Fruit fly (Drosophila melanogaster) whole organism, embryonic: ENCODE measurements around the gene Ttc26.
A peak's percentile ranks its signal among the peaks of the same experiment; 100 is the strongest.

Experiments
- Antp ChIP-seq: fragments of 200-800 bp; sonication (Bioruptor generic); optimal IDR thresholded peaks from 3 replicates; lab custom pipeline; 2016; ENCODE audit warnings: missing biosample characterization, missing genetic modification characterization
- B-H1 ChIP-seq: fragments of 200-800 bp; sonication (Bioruptor generic); IDR thresholded peaks from 3 replicates; pipeline ENCODE4 v1.3.6; 2022; ENCODE audit warnings: missing biosample characterization, missing genetic modification characterization
- BEAF-32 ChIP-seq: fragments of 200-800 bp; sonication (Bioruptor generic); optimal IDR thresholded peaks from 3 replicates; lab custom pipeline; 2017; ENCODE audit warnings: missing biosample characterization, missing genetic modification characterization, mild to moderate bottlenecking, moderate library complexity, missing genetic modification reagents
- CG10267 ChIP-seq: fragments of 200-800 bp; sonication (Bioruptor generic); optimal IDR thresholded peaks from 2 replicates; lab custom pipeline; 2018; ENCODE audit warnings: missing biosample characterization, mild to moderate bottlenecking, missing genetic modification characterization, moderate library complexity
- CG15696 ChIP-seq: fragments of 200-800 bp; sonication (Bioruptor generic); optimal IDR thresholded peaks from 2 replicates; lab custom pipeline; 2019; ENCODE audit warnings: missing biosample characterization, mild to moderate bottlenecking, missing genetic modification characterization, moderate library complexity
- CG16813 ChIP-seq: fragments of 200-800 bp; sonication (Bioruptor generic); IDR thresholded peaks from 3 replicates; pipeline ENCODE4 v1.3.6; 2022; ENCODE audit warnings: missing biosample characterization, missing genetic modification characterization; ENCODE audit not compliant: partially characterized antibody
- CG16863 ChIP-seq: fragments of 200-800 bp; sonication (Bioruptor generic); optimal IDR thresholded peaks from 3 replicates; lab custom pipeline; 2016; ENCODE audit warnings: missing biosample characterization, missing genetic modification characterization
- CG17802 ChIP-seq: fragments of 200-800 bp; sonication (Bioruptor generic); optimal IDR thresholded peaks from 2 replicates; lab custom pipeline; 2018; ENCODE audit warnings: missing biosample characterization, mild to moderate bottlenecking, missing genetic modification characterization, moderate library complexity
- CG18619 ChIP-seq: fragments of 200-800 bp; sonication (Bioruptor generic); optimal IDR thresholded peaks from 3 replicates; lab custom pipeline; 2017; ENCODE audit warnings: missing biosample characterization, mild to moderate bottlenecking, missing genetic modification characterization
- CG3163 ChIP-seq: fragments of 200-800 bp; sonication (Bioruptor generic); optimal IDR thresholded peaks from 3 replicates; lab custom pipeline; 2016; ENCODE audit warnings: missing biosample characterization, missing genetic modification characterization
- CG4617 ChIP-seq: fragments of 200-800 bp; sonication (Bioruptor generic); optimal IDR thresholded peaks from 3 replicates; lab custom pipeline; 2016; ENCODE audit warnings: missing biosample characterization, missing genetic modification characterization, borderline replicate concordance
- CG4854 ChIP-seq: fragments of 200-800 bp; sonication (Bioruptor generic); optimal IDR thresholded peaks from 2 replicates; lab custom pipeline; 2016; ENCODE audit warnings: missing biosample characterization, missing genetic modification characterization, inconsistent platforms
- CG5180 ChIP-seq: fragments of 200-800 bp; sonication (Bioruptor generic); optimal IDR thresholded peaks from 3 replicates; lab custom pipeline; 2017; ENCODE audit warnings: missing biosample characterization, missing genetic modification characterization, mild to moderate bottlenecking, moderate library complexity, missing genetic modification reagents
- CG5245 ChIP-seq: fragments of 200-800 bp; sonication (Bioruptor generic); optimal IDR thresholded peaks from 3 replicates; lab custom pipeline; 2016; ENCODE audit warnings: missing biosample characterization, missing genetic modification characterization
- CG7357 ChIP-seq: fragments of 200-800 bp; sonication (Bioruptor generic); IDR thresholded peaks from 3 replicates; pipeline ENCODE4 v1.3.6; 2022; ENCODE audit warnings: missing biosample characterization, missing genetic modification characterization
- CG9876 ChIP-seq: fragments of 200-800 bp; sonication (Bioruptor generic); optimal IDR thresholded peaks from 2 replicates; lab custom pipeline; 2016; ENCODE audit warnings: missing biosample characterization, missing genetic modification characterization
- D ChIP-seq, 2 experiments: fragments of 200-800 bp in 1 of 2; fragments of >200 bp in 1 of 2; sonication (Bioruptor generic) in 1 of 2; optimal IDR thresholded peaks; 2 replicates in 1 of 2; 3 replicates in 1 of 2; lab custom pipeline; 2017; ENCODE audit warnings: mild to moderate bottlenecking in 1 of 2, missing biosample characterization in 1 of 2, missing genetic modification characterization in 1 of 2, missing genetic modification reagents in 1 of 2
- Deaf1 ChIP-seq: fragments of 200-800 bp; optimal IDR thresholded peaks from 3 replicates; lab custom pipeline; 2019; ENCODE audit warnings: missing biosample characterization, mild to moderate bottlenecking, missing genetic modification characterization, moderate library complexity
- Dp ChIP-seq: fragments of 200-800 bp; sonication (Bioruptor generic); optimal IDR thresholded peaks from 2 replicates; lab custom pipeline; 2018; ENCODE audit warnings: missing biosample characterization, mild to moderate bottlenecking, missing genetic modification characterization, moderate library complexity
- E2f2 ChIP-seq: fragments of 200-800 bp; sonication (Bioruptor generic); IDR thresholded peaks from 2 replicates; pipeline ENCODE4 v1.3.6; 2022; ENCODE audit warnings: missing biosample characterization, missing genetic modification characterization
- Fer2 ChIP-seq: fragments of 200-800 bp; sonication (Bioruptor generic); optimal IDR thresholded peaks from 2 replicates; lab custom pipeline; 2018; ENCODE audit warnings: missing biosample characterization, mild to moderate bottlenecking, missing genetic modification characterization, moderate library complexity
- Hand ChIP-seq: fragments of 200-800 bp; sonication (Bioruptor generic); optimal IDR thresholded peaks from 2 replicates; lab custom pipeline; 2017; ENCODE audit warnings: mild to moderate bottlenecking, missing biosample characterization, missing genetic modification reagents, missing genetic modification characterization
- MESR4 ChIP-seq: fragments of 200-800 bp; sonication (Bioruptor generic); optimal IDR thresholded peaks from 2 replicates; lab custom pipeline; 2018; ENCODE audit warnings: missing biosample characterization, mild to moderate bottlenecking, missing genetic modification characterization, moderate library complexity
- NC2β ChIP-seq: fragments of 200-800 bp; sonication (Bioruptor generic); optimal IDR thresholded peaks from 2 replicates; lab custom pipeline; 2016; ENCODE audit warnings: missing biosample characterization, missing genetic modification characterization
- Neu2 ChIP-seq: fragments of 200-800 bp; sonication (Bioruptor generic); optimal IDR thresholded peaks from 3 replicates; lab custom pipeline; 2016; ENCODE audit warnings: missing biosample characterization, missing genetic modification characterization, borderline replicate concordance
- Nf-YB ChIP-seq: fragments of 200-800 bp; sonication (Bioruptor generic); optimal IDR thresholded peaks from 3 replicates; lab custom pipeline; 2019; ENCODE audit warnings: missing biosample characterization, mild to moderate bottlenecking, missing genetic modification characterization, moderate library complexity
- Sox102F ChIP-seq: fragments of 200-800 bp; sonication (Bioruptor generic); optimal IDR thresholded peaks from 2 replicates; lab custom pipeline; 2018; ENCODE audit warnings: missing biosample characterization, mild to moderate bottlenecking, missing genetic modification characterization, moderate library complexity
- TFAM ChIP-seq: fragments of 200-800 bp; sonication (Bioruptor generic); optimal IDR thresholded peaks from 2 replicates; lab custom pipeline; 2017; ENCODE audit warnings: missing biosample characterization, missing genetic modification characterization, inconsistent platforms
- bbx ChIP-seq: fragments of 200-800 bp; sonication (Bioruptor generic); IDR thresholded peaks from 2 replicates; pipeline ENCODE4 v1.3.6; 2022; ENCODE audit warnings: missing biosample characterization, missing genetic modification characterization; ENCODE audit not compliant: partially characterized antibody
- btn ChIP-seq: fragments of 200-800 bp; sonication (Bioruptor generic); optimal IDR thresholded peaks from 2 replicates; lab custom pipeline; 2016; ENCODE audit warnings: missing biosample characterization, missing genetic modification characterization
- chinmo ChIP-seq: fragments of 200-800 bp; sonication (Bioruptor generic); IDR thresholded peaks from 4 replicates; pipeline ENCODE4 v1.3.6; 2022; ENCODE audit warnings: missing biosample characterization, missing genetic modification characterization; ENCODE audit not compliant: partially characterized antibody
- emc ChIP-seq: fragments of 200-800 bp; sonication (Bioruptor generic); optimal IDR thresholded peaks from 2 replicates; lab custom pipeline; 2016; ENCODE audit warnings: missing biosample characterization, missing genetic modification characterization
- gem ChIP-seq: fragments of 200-800 bp; sonication (Bioruptor generic); optimal IDR thresholded peaks from 2 replicates; lab custom pipeline; 2019; ENCODE audit warnings: missing biosample characterization, mild to moderate bottlenecking, missing genetic modification characterization, moderate library complexity
- knrl ChIP-seq: fragments of 200-800 bp; sonication (Bioruptor generic); IDR thresholded peaks from 3 replicates; pipeline ENCODE4 v1.3.6; 2022; ENCODE audit warnings: missing biosample characterization, missing genetic modification characterization; ENCODE audit not compliant: partially characterized antibody
- lola ChIP-seq, 3 experiments: fragments of >200 bp in 2 of 3; fragments of 200-800 bp in 1 of 3; sonication (Bioruptor generic) in 1 of 3; optimal IDR thresholded peaks; 2 replicates each; lab custom pipeline; 2017 to 2019; ENCODE audit warnings: missing biosample characterization in 3 of 3, missing genetic modification characterization in 3 of 3, mild to moderate bottlenecking in 1 of 3, moderate library complexity in 1 of 3
- otp ChIP-seq: fragments of 200-800 bp; sonication (Bioruptor generic); IDR thresholded peaks from 3 replicates; pipeline ENCODE4, ENCODE4 v1.3.6; 2022; ENCODE audit warnings: missing biosample characterization, missing genetic modification characterization
- p53 ChIP-seq: fragments of 200-800 bp; sonication (Bioruptor generic); optimal IDR thresholded peaks from 2 replicates; lab custom pipeline; 2016; ENCODE audit warnings: missing biosample characterization, missing genetic modification characterization
- peb ChIP-seq: fragments of 200-800 bp; sonication (Bioruptor generic); IDR thresholded peaks from 2 replicates; pipeline ENCODE4 v1.3.6; 2022; ENCODE audit warnings: missing biosample characterization, missing genetic modification characterization
- pzg ChIP-seq: fragments of 200-800 bp; sonication (Bioruptor generic); optimal IDR thresholded peaks from 3 replicates; lab custom pipeline; 2018; ENCODE audit warnings: missing biosample characterization, mild to moderate bottlenecking, missing genetic modification characterization, moderate library complexity
- sim ChIP-seq: fragments of 200-800 bp; sonication (Bioruptor generic); IDR thresholded peaks from 2 replicates; pipeline ENCODE4 v1.3.6; 2022; ENCODE audit warnings: missing biosample characterization, missing genetic modification characterization
- sima ChIP-seq: fragments of 200-800 bp; sonication (Bioruptor generic); optimal IDR thresholded peaks from 2 replicates; lab custom pipeline; 2016; ENCODE audit warnings: missing biosample characterization, missing genetic modification characterization
- sna ChIP-seq: fragments of 200-800 bp; sonication (Bioruptor generic); IDR thresholded peaks from 2 replicates; pipeline ENCODE4 v1.3.6; 2022; ENCODE audit warnings: missing biosample characterization, missing genetic modification characterization; ENCODE audit not compliant: partially characterized antibody
- stwl ChIP-seq: fragments of 200-800 bp; sonication (Bioruptor generic); optimal IDR thresholded peaks from 3 replicates; lab custom pipeline; 2018; ENCODE audit warnings: missing biosample characterization, mild to moderate bottlenecking, missing genetic modification characterization, moderate library complexity
- tgo ChIP-seq: fragments of 200-800 bp; sonication (Bioruptor generic); IDR thresholded peaks from 3 replicates; pipeline ENCODE4 v1.3.6; 2022; ENCODE audit warnings: missing biosample characterization, missing genetic modification characterization
- tin ChIP-seq: fragments of 200-800 bp; sonication (Bioruptor generic); optimal IDR thresholded peaks from 3 replicates; lab custom pipeline; 2016; ENCODE audit warnings: missing biosample characterization, missing genetic modification characterization
- twi ChIP-seq: fragments of 200-800 bp; optimal IDR thresholded peaks from 2 replicates; lab custom pipeline; 2019; ENCODE audit warnings: missing biosample characterization, mild to moderate bottlenecking, missing genetic modification characterization, moderate library complexity
- unc-4 ChIP-seq: fragments of 200-800 bp; sonication (Bioruptor generic); IDR thresholded peaks from 2 replicates; pipeline ENCODE4 v1.3.6; 2022; ENCODE audit warnings: missing biosample characterization, missing genetic modification characterization; ENCODE audit not compliant: partially characterized antibody
- vnd ChIP-seq: fragments of 200-800 bp; sonication (Bioruptor generic); IDR thresholded peaks from 3 replicates; pipeline ENCODE4 v1.3.6; 2022; ENCODE audit warnings: missing biosample characterization, missing genetic modification characterization; ENCODE audit not compliant: partially characterized antibody

Ttc26 gene

dm6 chr3R:15786538-15786937 is 12.3 kb downstream of the Ttc26 start, which contains the start of gene CG9590 (continued):
- no peak for TF ChIP-seq CG17802
- no peak for TF ChIP-seq CG15696
- TF ChIP-seq otp (GFP tag; lab: Robert Waterston, UW) = no peak
- no peak for TF ChIP-seq CG18619 (GFP tag; lab: Kevin White, UChicago)
- TF ChIP-seq Sox102F = no peak
- no peak for TF ChIP-seq tgo (GFP tag; lab: Robert Waterston, UW)
- no peak for TF ChIP-seq Fer2 (tag; lab: Kevin White, UChicago)
- TF ChIP-seq btn (GFP tag; lab: Kevin White, UChicago) = no peak
- TF ChIP-seq bbx = no peak
- TF ChIP-seq vnd (GFP tag; lab: Robert Waterston, UW) = no peak
- TF ChIP-seq CG9876 (GFP tag; lab: Kevin White, UChicago) = no peak
- no peak for TF ChIP-seq CG7357 (GFP tag; lab: Robert Waterston, UW)
- TF ChIP-seq tin (GFP tag; lab: Kevin White, UChicago) = no peak
- TF ChIP-seq CG16863 (GFP tag; lab: Kevin White, UChicago) = no peak
- TF ChIP-seq CG3163 (GFP tag; lab: Kevin White, UChicago) = no peak
- no peak for TF ChIP-seq Nf-YB (GFP tag; lab: Kevin White, UChicago)
- peak; percentile 43 for TF ChIP-seq pzg (GFP tag; lab: Kevin White, UChicago)
- TF ChIP-seq lola (GFP tag; optimal IDR thresholded peaks at IDR 0.05; lab: Kevin White, UChicago) = no peak
- TF ChIP-seq sim (GFP tag; lab: Robert Waterston, UW) = no peak
- no peak for TF ChIP-seq twi (tag; lab: Kevin White, UChicago)
- no peak for TF ChIP-seq Neu2 (GFP tag; lab: Kevin White, UChicago)
- TF ChIP-seq knrl (GFP tag; lab: Robert Waterston, UW) = no peak
- TF ChIP-seq stwl (tag; lab: Kevin White, UChicago) = peak; percentile 43
- TF ChIP-seq MESR4 (GFP tag; lab: Kevin White, UChicago) = peak; percentile 57
- no peak for TF ChIP-seq B-H1 (GFP tag; lab: Robert Waterston, UW)
- TF ChIP-seq CG16813 (GFP tag; lab: Robert Waterston, UW) = no peak
- no peak for TF ChIP-seq NC2β (GFP tag; lab: Kevin White, UChicago)
- TF ChIP-seq TFAM = no peak
- TF ChIP-seq Deaf1 (tag; lab: Kevin White, UChicago) = no peak
- TF ChIP-seq Hand (GFP tag; lab: Kevin White, UChicago) = no peak
- no peak for TF ChIP-seq CG5180 (GFP tag; lab: Kevin White, UChicago)
- no peak for TF ChIP-seq peb
- 0 out of 2 replicates have a peak, but pooled peaks have one; percentile 46 for TF ChIP-seq sna (GFP tag; lab: Robert Waterston, UW)
- TF ChIP-seq E2f2 (GFP tag; lab: Robert Waterston, UW) = peak; percentile 96
- TF ChIP-seq CG4617 (GFP tag; lab: Kevin White, UChicago) = peak; percentile 19
- TF ChIP-seq emc (GFP tag; lab: Kevin White, UChicago) = no peak
- no peak for TF ChIP-seq Antp
- TF ChIP-seq CG5245 = no peak
- TF ChIP-seq sima (GFP tag; lab: Kevin White, UChicago) = no peak
- no peak for TF ChIP-seq CG4854 (GFP tag; lab: Kevin White, UChicago)
- TF ChIP-seq unc-4 = no peak
- no peak for TF ChIP-seq CG10267 (tag; lab: Kevin White, UChicago)
- TF ChIP-seq Dp (GFP tag; lab: Kevin White, UChicago) = peak; percentile 89
- TF ChIP-seq BEAF-32 = peak; percentile 8
- TF ChIP-seq chinmo (GFP tag; lab: Robert Waterston, UW) = no peak
- TF ChIP-seq p53 (GFP tag; lab: Kevin White, UChicago) = no peak
- no peak for TF ChIP-seq D (optimal IDR thresholded peaks at IDR 0.05; lab: Kevin White, UChicago)
- no peak for TF ChIP-seq D (GFP tag; optimal IDR thresholded peaks at IDR 0.05; lab: Kevin White, UChicago)
- no peak for TF ChIP-seq gem (tag; lab: Kevin White, UChicago)
- TF ChIP-seq, all 482 proteins: peak for 17
